Worm (Caenorhabditis elegans): ENCODE measurements around the gene tap-1.

Gene tap-1

DNA sequence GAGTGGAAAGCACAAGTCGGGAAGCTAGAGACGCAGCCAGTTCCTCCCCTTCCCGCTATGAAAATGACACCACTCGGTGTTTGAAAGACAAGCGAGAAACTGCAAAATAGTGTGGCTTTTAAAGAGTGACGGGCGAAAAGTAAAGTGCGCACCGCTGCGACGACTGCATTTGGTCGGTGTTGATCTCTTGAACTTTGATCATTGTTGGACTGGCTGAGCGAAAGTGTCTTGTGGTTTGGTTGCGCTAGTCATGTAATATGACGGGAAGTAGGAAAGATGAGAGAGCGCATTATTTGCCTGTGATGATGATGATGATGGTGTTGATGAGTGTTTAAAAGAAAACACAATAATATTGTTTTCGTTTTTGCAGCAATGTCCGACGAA, 29.1 kb upstream of the tap-1 start (continued):
- TF ChIP-seq cebp-1 (GFP tag; IDR thresholded peaks at IDR 0.05): peak; percentile 48; the same call in 1 of the 2 replicates
- TF ChIP-seq cebp-1 (tag; optimal IDR thresholded peaks at IDR 0.05): peak; percentile 90
- peak; percentile 85 for TF ChIP-seq ceh-27 (GFP tag; optimal IDR thresholded peaks at IDR 0.05)
- TF ChIP-seq atf-7 (tag; optimal IDR thresholded peaks at IDR 0.05): peak; percentile 92
- TF ChIP-seq tbp1 (GFP tag; optimal IDR thresholded peaks at IDR 0.05): peak; percentile 55
- 0 out of 2 replicates have a peak, but pooled peaks have one; percentile 66 for TF ChIP-seq B0336.3 (GFP tag; IDR thresholded peaks at IDR 0.05)
- peak; percentile 32 for TF ChIP-seq F22D6.2 (tag; optimal IDR thresholded peaks at IDR 0.05)
- TF ChIP-seq attf-5 (GFP tag; optimal IDR thresholded peaks at IDR 0.05): peak; percentile 60
- peak; percentile 45; the same call in 1 of the 2 replicates for TF ChIP-seq Y56A3A.18 (GFP tag; IDR thresholded peaks at IDR 0.05)
- peak; percentile 49 for TF ChIP-seq rcor-1 (GFP tag; IDR thresholded peaks at IDR 0.05)
- TF ChIP-seq ztf-3 (GFP tag; optimal IDR thresholded peaks at IDR 0.05): peak; percentile 10
- no peak for TF ChIP-seq lir-1 (GFP tag; conservative IDR thresholded peaks at IDR 0.05)
- no peak for TF ChIP-seq ccch-3 (GFP tag; optimal IDR thresholded peaks at IDR 0.05)
- no peak for TF ChIP-seq B0035.1 (tag; optimal IDR thresholded peaks at IDR 0.05)
- TF ChIP-seq gei-17 (GFP tag; optimal IDR thresholded peaks at IDR 0.05): peak; percentile 67
- peak; percentile 73 for TF ChIP-seq nhr-90 (tag; optimal IDR thresholded peaks at IDR 0.05)
- TF ChIP-seq egl-44 (GFP tag; IDR thresholded peaks at IDR 0.05): no peak
- peak; percentile 14 for TF ChIP-seq ztf-22 (GFP tag; optimal IDR thresholded peaks at IDR 0.05)
- peak; percentile 83 for TF ChIP-seq pha-4 (tag; optimal IDR thresholded peaks at IDR 0.05)
- peak; percentile 75 for TF ChIP-seq C06A6.2 (GFP tag; conservative IDR thresholded peaks at IDR 0.05)
- no peak for TF ChIP-seq Y53F4B.3 (GFP tag; IDR thresholded peaks at IDR 0.05)
- peak; percentile 43 for TF ChIP-seq lin-54 (GFP tag; optimal IDR thresholded peaks at IDR 0.05)
- peak; percentile 27; the same call in 1 of the 2 replicates for TF ChIP-seq let-526 (GFP tag; IDR thresholded peaks at IDR 0.05)
- TF ChIP-seq akir-1 (GFP tag; optimal IDR thresholded peaks at IDR 0.05): no peak
- TF ChIP-seq ets-4 (GFP tag; optimal IDR thresholded peaks at IDR 0.05): peak; percentile 61
- TF ChIP-seq K12H6.12 (tag; optimal IDR thresholded peaks at IDR 0.05): peak; percentile 68
- peak; percentile 49 for TF ChIP-seq ztf-18 (tag; optimal IDR thresholded peaks at IDR 0.05)
- no peak for TF ChIP-seq ekl-4 (GFP tag; IDR thresholded peaks at IDR 0.05)
- no peak for TF ChIP-seq cebp-2 (GFP tag; IDR thresholded peaks at IDR 0.05)
- peak; percentile 75 for TF ChIP-seq nfyb-1 (GFP tag; IDR thresholded peaks at IDR 0.05)
- TF ChIP-seq lin-26 (GFP tag; IDR thresholded peaks at IDR 0.05): peak; percentile 46; the same call in 1 of the 2 replicates
- no peak for TF ChIP-seq snpc-4 (GFP tag; optimal IDR thresholded peaks at IDR 0.05)
- peak; percentile 49 to 61 (median 55) for TF ChIP-seq snpc-4 (tag; optimal IDR thresholded peaks at IDR 0.05)
- TF ChIP-seq ceh-40 (GFP tag; IDR thresholded peaks at IDR 0.05): no peak
- no peak for TF ChIP-seq ceh-91 (GFP tag; IDR thresholded peaks at IDR 0.05)
- no peak for TF ChIP-seq attf-6 (GFP tag; IDR thresholded peaks at IDR 0.05)
- TF ChIP-seq repo-1 (tag; optimal IDR thresholded peaks at IDR 0.05): peak; percentile 53
- TF ChIP-seq ama-1 (optimal IDR thresholded peaks at IDR 0.05): no peak
- no peak for TF ChIP-seq ama-1 (GFP tag; optimal IDR thresholded peaks at IDR 0.05)
- no peak; the same call in 1 of the 2 replicates for TF ChIP-seq ztf-6 (GFP tag; IDR thresholded peaks at IDR 0.05)
- no peak for TF ChIP-seq sea-2 (GFP tag; IDR thresholded peaks at IDR 0.05)
- peak; percentile 78 for TF ChIP-seq K11D2.4 (GFP tag; IDR thresholded peaks at IDR 0.05)
- TF ChIP-seq nhr-80 (tag; optimal IDR thresholded peaks at IDR 0.05): peak; percentile 99
- TF ChIP-seq hmg-1.2 (GFP tag; IDR thresholded peaks at IDR 0.05): peak; percentile 59; the same call in 1 of the 2 replicates
- no peak for TF ChIP-seq F33H1.4 (GFP tag; IDR thresholded peaks at IDR 0.05)
- TF ChIP-seq chd-7 (tag; optimal IDR thresholded peaks at IDR 0.05): peak; percentile 76
- peak; percentile 49 for TF ChIP-seq somi-1 (GFP tag; optimal IDR thresholded peaks at IDR 0.05)
- peak; percentile 92 for TF ChIP-seq lin-40 (tag; optimal IDR thresholded peaks at IDR 0.05)
- no peak for TF ChIP-seq lin-35 (GFP tag; optimal IDR thresholded peaks at IDR 0.05)
- no peak for TF ChIP-seq Y95B8A.8 (GFP tag; IDR thresholded peaks at IDR 0.05)
